Worm (Caenorhabditis elegans): ENCODE data around the gene algn-6.

Gene algn-6

DNA sequence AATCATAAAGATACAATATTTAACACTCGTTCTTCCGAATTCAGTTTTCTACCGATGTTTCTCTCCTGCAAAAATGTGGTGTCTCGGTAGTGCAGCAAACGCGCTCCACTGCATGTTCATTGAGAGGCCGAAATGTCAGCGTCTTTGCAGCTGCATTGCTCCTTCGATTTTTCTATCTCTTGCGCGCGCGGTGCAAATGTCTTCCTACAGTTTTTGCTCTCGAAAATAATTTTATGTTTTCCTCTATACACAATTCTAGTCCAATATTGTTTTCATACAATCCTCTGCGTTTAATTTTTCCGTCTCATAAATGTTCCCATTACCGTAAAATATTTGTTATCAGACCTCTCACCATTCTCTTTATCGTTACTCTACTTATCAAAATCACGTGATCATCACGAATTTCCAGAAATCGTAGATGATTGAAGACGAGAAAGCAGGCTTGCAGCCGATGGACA lies 22.8 kb downstream of the algn-6 start, which contains the start of gene ufd-2 (continued):
- TF ChIP-seq F13H6.1 (tag; optimal IDR thresholded peaks at IDR 0.05), result peak; percentile 68
- TF ChIP-seq Y22D7AL.16 (tag; optimal IDR thresholded peaks at IDR 0.05), result no peak
- TF ChIP-seq ceh-2 (tag; optimal IDR thresholded peaks at IDR 0.05), result peak; percentile 73
- peak; percentile 79 for TF ChIP-seq elt-2 (tag; optimal IDR thresholded peaks at IDR 0.05)
- peak; percentile 66 for TF ChIP-seq unc-42 (tag; optimal IDR thresholded peaks at IDR 0.05)
- TF ChIP-seq fax-1 (tag; optimal IDR thresholded peaks at IDR 0.05), result peak; percentile 47
- TF ChIP-seq zip-5 (tag; optimal IDR thresholded peaks at IDR 0.05), result peak; percentile 64
- TF ChIP-seq pqm-1 (tag; optimal IDR thresholded peaks at IDR 0.05), result no peak
- peak; percentile 48 for TF ChIP-seq ceh-34 (tag; optimal IDR thresholded peaks at IDR 0.05)
- TF ChIP-seq ztf-16 (tag; optimal IDR thresholded peaks at IDR 0.05), result peak; percentile 41

DNA sequence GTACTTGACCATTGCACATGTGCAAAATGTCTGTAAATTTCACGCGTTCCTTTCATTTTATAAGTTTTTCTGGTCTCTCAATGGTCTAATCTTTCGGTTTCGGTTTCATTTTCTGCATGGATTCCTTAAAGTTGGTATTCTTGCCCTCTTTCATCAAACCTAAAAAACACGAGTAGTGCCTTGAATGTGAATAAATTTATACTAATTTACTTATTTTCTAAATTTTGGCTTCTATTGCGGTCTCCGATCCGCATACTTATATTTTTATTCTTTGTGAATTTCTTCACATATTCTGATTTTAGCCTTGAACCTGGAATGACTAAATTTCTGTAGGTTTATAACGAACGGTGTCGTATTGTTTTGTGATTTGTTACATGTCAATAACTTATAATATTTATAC lies 26.4 kb downstream of the algn-6 start, which contains the start of gene pdha-1:
TSS of gene pdha-1 (plus strand) at position 301 of the 400 bp plus-strand sequence.
- TF ChIP-seq ttx-3 (tag; optimal IDR thresholded peaks at IDR 0.05) (no peak), madf-2 (tag; optimal IDR thresholded peaks at IDR 0.05) (no peak), fkh-6 (tag; optimal IDR thresholded peaks at IDR 0.05) (no peak), ztf-16 (tag; optimal IDR thresholded peaks at IDR 0.05) (no peak)

DNA sequence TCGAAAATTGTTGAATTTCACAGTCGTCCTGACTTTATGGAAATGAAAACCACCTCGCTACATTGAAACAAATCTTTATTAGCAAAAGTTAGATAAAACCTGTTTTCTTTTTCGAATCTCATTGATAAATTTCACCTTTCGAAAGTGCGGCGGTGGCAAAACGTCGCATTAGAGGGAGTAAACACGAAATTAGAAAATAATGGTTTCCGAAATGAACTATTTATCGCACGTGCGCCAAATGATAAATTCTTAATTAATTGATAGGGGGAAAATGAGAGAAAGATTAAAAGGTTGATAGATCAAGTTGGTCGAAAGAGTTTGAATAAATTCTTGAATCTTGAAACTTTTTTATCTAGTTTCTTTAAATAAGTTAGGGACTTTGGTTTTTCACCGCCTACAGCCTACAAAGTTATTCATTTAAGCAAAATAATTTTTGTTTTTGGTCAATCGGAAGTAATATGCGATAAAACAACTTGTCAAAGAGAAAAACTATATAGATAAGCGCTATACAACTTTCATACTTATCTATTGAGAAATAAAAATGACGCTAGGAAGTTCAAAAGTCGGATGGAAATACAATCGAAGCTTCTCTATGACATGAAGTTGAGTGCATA lies 31.5 kb downstream of the algn-6 start:
- no peak for TF ChIP-seq ceh-24 (tag; optimal IDR thresholded peaks at IDR 0.05)
- TF ChIP-seq elt-2 (tag; optimal IDR thresholded peaks at IDR 0.05), result peak; percentile 29

DNA sequence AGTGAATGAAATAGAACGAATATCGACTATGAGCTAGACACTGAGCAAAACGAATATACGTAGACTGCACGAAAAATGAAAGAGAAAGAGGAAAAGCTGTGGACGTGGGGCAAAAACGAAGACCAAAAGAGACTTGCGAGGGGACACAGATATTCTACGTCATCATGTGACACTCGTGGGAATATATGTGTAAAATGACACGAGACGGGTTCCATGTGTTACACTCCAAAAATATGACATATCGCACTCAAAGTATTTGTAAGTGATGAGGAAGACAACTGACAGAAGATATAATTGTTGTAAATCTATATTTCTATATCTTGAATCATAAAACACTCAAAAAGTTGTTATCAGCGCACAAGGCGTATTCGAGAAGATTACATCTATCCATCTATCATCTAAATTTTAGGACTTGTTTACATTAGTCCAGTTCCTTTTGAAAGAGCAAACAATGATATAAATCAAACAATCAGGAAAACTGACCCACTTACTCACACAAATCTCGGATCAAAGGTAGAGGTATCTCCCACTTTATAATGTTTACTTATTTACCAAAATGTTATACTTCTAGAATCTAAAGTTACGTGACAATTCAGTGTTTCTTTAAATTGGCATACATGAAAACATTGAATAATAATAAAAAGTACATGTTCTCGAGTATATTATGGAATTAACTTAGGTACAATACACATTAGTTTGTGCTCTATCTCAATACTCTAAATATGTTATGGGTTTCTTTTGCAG lies 32.4 kb downstream of the algn-6 start:
- TF ChIP-seq ceh-34 (tag; optimal IDR thresholded peaks at IDR 0.05) (peak; percentile 84), ceh-48 (tag; optimal IDR thresholded peaks at IDR 0.05) (peak; percentile 42), madf-2 (tag; optimal IDR thresholded peaks at IDR 0.05) (no peak), unc-55 (GFP tag; optimal IDR thresholded peaks at IDR 0.05) (peak; percentile 86), hlh-30 (tag; optimal IDR thresholded peaks at IDR 0.05; ENCODE audit: insufficient read depth) (peak; percentile 85), ceh-19 (GFP tag; optimal IDR thresholded peaks at IDR 0.05) (peak; percentile 40), nfya-1 (tag; optimal IDR thresholded peaks at IDR 0.05) (peak; percentile 1), ceh-18 (tag; optimal IDR thresholded peaks at IDR 0.05) (peak; percentile 17), dve-1 (tag; optimal IDR thresholded peaks at IDR 0.05) (no peak), unc-42 (tag; optimal IDR thresholded peaks at IDR 0.05) (peak; percentile 33), unc-86 (tag; optimal IDR thresholded peaks at IDR 0.05) (no peak)

DNA sequence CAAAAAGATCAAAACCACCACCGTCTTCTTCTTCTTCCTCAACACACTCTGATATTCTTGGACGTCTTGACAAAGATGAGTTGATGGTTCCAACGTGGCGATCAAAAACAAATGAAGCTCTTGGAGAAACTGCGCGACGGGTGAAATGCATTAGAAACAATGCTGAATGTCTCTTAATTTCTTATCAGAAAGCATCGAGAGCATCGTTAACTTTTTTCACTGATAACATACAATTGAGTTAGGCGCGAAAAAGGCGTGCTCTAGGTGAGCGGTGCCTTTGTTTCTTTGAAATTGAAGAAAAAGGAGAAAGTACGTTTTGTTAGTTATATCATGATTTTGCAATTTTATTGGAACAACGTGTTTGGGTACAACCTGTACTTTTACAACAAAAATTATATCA lies 33.6 kb downstream of the algn-6 start, which contains the start of gene gpcp-2:
TSS of gene gpcp-2 (minus strand) at position 153 of the 400 bp plus-strand sequence.
- TF ChIP-seq elt-2 (tag; optimal IDR thresholded peaks at IDR 0.05) (peak; percentile 24), C08G9.2 (tag; optimal IDR thresholded peaks at IDR 0.05) (no peak)

DNA sequence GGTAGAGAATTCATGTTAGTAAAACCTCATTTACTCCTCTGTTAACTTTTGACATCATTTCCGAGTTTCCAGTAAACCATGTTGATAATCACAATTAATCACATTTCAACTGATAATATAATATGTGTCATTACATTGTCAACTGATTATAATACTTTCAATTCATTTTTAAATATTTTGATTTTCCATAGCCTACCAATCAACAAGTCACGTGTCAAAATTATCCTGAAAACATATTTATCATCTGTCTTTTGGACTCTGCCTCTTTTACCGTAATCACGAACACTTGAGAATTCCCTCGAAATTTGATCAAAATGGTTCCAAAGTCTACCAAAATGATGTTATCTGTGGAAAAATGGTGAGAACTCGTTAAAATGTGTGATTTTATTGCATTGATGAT lies 34.5 kb downstream of the algn-6 start:
- TF ChIP-seq ceh-30 (tag; optimal IDR thresholded peaks at IDR 0.05), result no peak
- TF ChIP-seq eyg-1 (tag; optimal IDR thresholded peaks at IDR 0.05), result no peak
- no peak for TF ChIP-seq ets-4 (tag; optimal IDR thresholded peaks at IDR 0.05)
- no peak for TF ChIP-seq ttx-3 (tag; optimal IDR thresholded peaks at IDR 0.05)
- no peak for TF ChIP-seq dmd-4 (tag; optimal IDR thresholded peaks at IDR 0.05; ENCODE audit: borderline replicate concordance)
- no peak for TF ChIP-seq nhr-11 (tag; optimal IDR thresholded peaks at IDR 0.05)

Measured in whole organism, late embryonic.